Worm (Caenorhabditis elegans) whole organism, L4/young adult: ENCODE data around the gene lfi-1.

Experiments used
- W03F9.2 ChIP-seq: fragments of 150-350 bp; optimal IDR thresholded peaks from 2 replicates; lab custom pipeline; 2014; ENCODE audit warnings: missing biosample characterization, missing genetic modification characterization
- dao-5 ChIP-seq: sonication (generic microtip); optimal IDR thresholded peaks from 2 replicates; lab custom pipeline; 2016; ENCODE audit warnings: missing genotype, missing genetic modification characterization, moderate library complexity, missing compliant biosample characterization
- him-1 ChIP-seq: sonication (generic microtip); optimal IDR thresholded peaks from 2 replicates; lab custom pipeline; 2016; ENCODE audit warnings: missing genotype, missing genetic modification reagents, missing genetic modification characterization, missing compliant biosample characterization

ce11 chrX:4932023-4932422, 44.6 kb upstream of the lfi-1 start:
- TF ChIP-seq him-1 (tag; lab: Kevin White, UChicago) (no peak), dao-5 (tag; lab: Kevin White, UChicago) (no peak), W03F9.2 (tag; lab: Kevin White, UChicago) (no peak)
